Fruit fly (Drosophila melanogaster) whole organism, embryonic: Measurements from ENCODE around the gene alphaKap4.

Experiments used
- Awh ChIP-seq: fragments of 200-800 bp; sonication (Bioruptor generic); IDR thresholded peaks from 2 replicates; pipeline ENCODE4, ENCODE4 v1.3.6; 2022; ENCODE audit warnings: missing biosample characterization, missing genetic modification characterization
- CG10267 ChIP-seq: fragments of 200-800 bp; sonication (Bioruptor generic); optimal IDR thresholded peaks from 2 replicates; lab custom pipeline; 2018; ENCODE audit warnings: missing biosample characterization, mild to moderate bottlenecking, missing genetic modification characterization, moderate library complexity
- CG10654 ChIP-seq: fragments of 200-800 bp; sonication (Bioruptor generic); optimal IDR thresholded peaks from 2 replicates; lab custom pipeline; 2016; ENCODE audit warnings: missing biosample characterization, missing genetic modification characterization
- CG10959 ChIP-seq: fragments of 200-800 bp; sonication (Bioruptor generic); IDR thresholded peaks from 2 replicates; pipeline ENCODE4 v1.3.6; 2022; ENCODE audit warnings: missing biosample characterization, missing genetic modification characterization
- CG11093 ChIP-seq: fragments of 200-800 bp; sonication (Bioruptor generic); IDR thresholded peaks from 3 replicates; pipeline ENCODE4 v1.3.6; 2022; ENCODE audit warnings: missing biosample characterization, missing genetic modification characterization
- CG11696 ChIP-seq: fragments of 200-800 bp; sonication (Bioruptor generic); IDR thresholded peaks from 2 replicates; pipeline ENCODE4 v1.3.6; 2022; ENCODE audit warnings: missing biosample characterization, missing genetic modification characterization
- CG11723 ChIP-seq: fragments of 200-800 bp; sonication (Bioruptor generic); optimal IDR thresholded peaks from 2 replicates; lab custom pipeline; 2017; ENCODE audit warnings: missing biosample characterization, mild to moderate bottlenecking, missing genetic modification characterization
- CG12155 ChIP-seq: fragments of 200-800 bp; sonication (Bioruptor generic); optimal IDR thresholded peaks from 3 replicates; lab custom pipeline; 2016; ENCODE audit warnings: missing biosample characterization, missing genetic modification characterization
- CG13624 ChIP-seq: fragments of 200-800 bp; sonication (Bioruptor generic); optimal IDR thresholded peaks from 2 replicates; lab custom pipeline; 2016; ENCODE audit warnings: missing biosample characterization, missing genetic modification characterization
- CG16863 ChIP-seq: fragments of 200-800 bp; sonication (Bioruptor generic); optimal IDR thresholded peaks from 3 replicates; lab custom pipeline; 2016; ENCODE audit warnings: missing biosample characterization, missing genetic modification characterization
- CG17328 ChIP-seq: fragments of 200-800 bp; sonication (Bioruptor generic); IDR thresholded peaks from 2 replicates; pipeline ENCODE4 v1.3.6; 2022; ENCODE audit warnings: missing biosample characterization, missing genetic modification characterization
- CG17612 ChIP-seq: fragments of 200-800 bp; sonication (Bioruptor generic); IDR thresholded peaks from 2 replicates; pipeline ENCODE4 v1.3.6; 2022; ENCODE audit warnings: missing biosample characterization, missing genetic modification characterization
- CG17829 ChIP-seq: fragments of 200-800 bp; optimal IDR thresholded peaks from 2 replicates; lab custom pipeline; 2019; ENCODE audit warnings: missing biosample characterization, mild to moderate bottlenecking, missing genetic modification characterization, moderate library complexity
- CG1792 ChIP-seq: fragments of 200-800 bp; sonication (Bioruptor generic); optimal IDR thresholded peaks from 2 replicates; lab custom pipeline; 2016; ENCODE audit warnings: missing biosample characterization, missing genetic modification characterization
- CG2120 ChIP-seq: fragments of 200-800 bp; sonication (Bioruptor generic); optimal IDR thresholded peaks from 3 replicates; lab custom pipeline; 2016; ENCODE audit warnings: missing biosample characterization, missing genetic modification characterization
- CG30431 ChIP-seq: fragments of 200-800 bp; sonication (Bioruptor generic); optimal IDR thresholded peaks from 2 replicates; lab custom pipeline; 2017; ENCODE audit warnings: missing biosample characterization, missing genetic modification characterization
- CG31224 ChIP-seq: fragments of 200-800 bp; sonication (Bioruptor generic); IDR thresholded peaks from 2 replicates; pipeline ENCODE4 v1.3.6; 2022; ENCODE audit warnings: missing biosample characterization, missing genetic modification characterization
- CG34422 ChIP-seq: fragments of 200-800 bp; sonication (Bioruptor generic); IDR thresholded peaks from 3 replicates; pipeline ENCODE4 v1.3.6; 2022; ENCODE audit warnings: missing biosample characterization, missing genetic modification characterization
- CG6272 ChIP-seq: fragments of 200-800 bp; sonication (Bioruptor generic); IDR thresholded peaks from 2 replicates; pipeline ENCODE4 v1.3.6; 2022; ENCODE audit warnings: missing biosample characterization, missing genetic modification characterization
- CG6689 ChIP-seq: fragments of 200-800 bp; sonication (Bioruptor generic); IDR thresholded peaks from 2 replicates; pipeline ENCODE4 v1.3.6; 2022; ENCODE audit warnings: missing biosample characterization, missing genetic modification characterization
- CG7963 ChIP-seq: fragments of 200-800 bp; sonication (Bioruptor generic); IDR thresholded peaks from 3 replicates; pipeline ENCODE4 v1.3.6; 2022; ENCODE audit warnings: missing biosample characterization, missing genetic modification characterization; ENCODE audit not compliant: partially characterized antibody
- CG8359 ChIP-seq: fragments of 200-800 bp; sonication (Bioruptor generic); optimal IDR thresholded peaks from 2 replicates; lab custom pipeline; 2017; ENCODE audit warnings: missing biosample characterization, mild to moderate bottlenecking, missing genetic modification characterization, borderline replicate concordance
- CHES-1-like ChIP-seq: fragments of 200-800 bp; sonication (Bioruptor generic); optimal IDR thresholded peaks from 2 replicates; lab custom pipeline; 2016; ENCODE audit warnings: missing biosample characterization, missing genetic modification characterization
- Chrac-16 ChIP-seq: fragments of 200-800 bp; sonication (Bioruptor generic); optimal IDR thresholded peaks from 3 replicates; lab custom pipeline; 2016; ENCODE audit warnings: missing biosample characterization, missing genetic modification characterization
- CoRest ChIP-seq: fragments of 200-800 bp; sonication (Bioruptor generic); optimal IDR thresholded peaks from 3 replicates; lab custom pipeline; 2018; ENCODE audit warnings: missing biosample characterization, mild to moderate bottlenecking, missing genetic modification characterization, moderate library complexity
- Dad ChIP-seq: fragments of 200-800 bp; sonication (Bioruptor generic); optimal IDR thresholded peaks from 3 replicates; lab custom pipeline; 2016; ENCODE audit warnings: missing biosample characterization, missing genetic modification characterization
- Deaf1 ChIP-seq: fragments of 200-800 bp; optimal IDR thresholded peaks from 3 replicates; lab custom pipeline; 2019; ENCODE audit warnings: missing biosample characterization, mild to moderate bottlenecking, missing genetic modification characterization, moderate library complexity
- Dip2 ChIP-seq: fragments of 200-800 bp; sonication (Bioruptor generic); IDR thresholded peaks from 2 replicates; pipeline ENCODE4 v1.3.6; 2022; ENCODE audit warnings: missing biosample characterization, missing genetic modification characterization
- Elba2 ChIP-seq: fragments of 200-800 bp; sonication (Bioruptor generic); optimal IDR thresholded peaks from 3 replicates; lab custom pipeline; 2016; ENCODE audit warnings: missing biosample characterization, missing genetic modification characterization
- H15 ChIP-seq: fragments of 200-800 bp; sonication (Bioruptor generic); IDR thresholded peaks from 3 replicates; pipeline ENCODE4 v1.3.6; 2022; ENCODE audit warnings: missing biosample characterization, missing genetic modification characterization
- Nf-YC ChIP-seq: fragments of 200-800 bp; optimal IDR thresholded peaks from 3 replicates; lab custom pipeline; 2019; ENCODE audit warnings: missing biosample characterization, mild to moderate bottlenecking, missing genetic modification characterization, moderate library complexity
- Oli ChIP-seq: fragments of 200-800 bp; sonication (Bioruptor generic); optimal IDR thresholded peaks from 2 replicates; lab custom pipeline; 2018; ENCODE audit warnings: missing biosample characterization, mild to moderate bottlenecking, missing genetic modification characterization, moderate library complexity
- Stat92E ChIP-seq, 3 experiments: fragments of >200 bp in 2 of 3; fragments of 200-800 bp in 1 of 3; sonication (Bioruptor generic) in 1 of 3; optimal IDR thresholded peaks; 2 replicates each; lab custom pipeline; 2017 to 2019; ENCODE audit warnings: missing biosample characterization in 3 of 3, missing genetic modification characterization in 3 of 3, mild to moderate bottlenecking in 1 of 3, moderate library complexity in 1 of 3
- Vsx1 ChIP-seq: fragments of 200-800 bp; sonication (Bioruptor generic); optimal IDR thresholded peaks from 2 replicates; lab custom pipeline; 2017; ENCODE audit warnings: missing biosample characterization, mild to moderate bottlenecking, missing genetic modification characterization, missing genetic modification reagents
- Xbp1 ChIP-seq: fragments of 200-800 bp; sonication (Bioruptor generic); optimal IDR thresholded peaks from 3 replicates; lab custom pipeline; 2016; ENCODE audit warnings: missing biosample characterization, mild to moderate bottlenecking, missing genetic modification characterization
- chn ChIP-seq: fragments of 200-800 bp; sonication (Bioruptor generic); optimal IDR thresholded peaks from 2 replicates; lab custom pipeline; 2016; ENCODE audit warnings: missing biosample characterization, missing genetic modification characterization
- dm ChIP-seq: fragments of 200-800 bp; sonication (Bioruptor generic); optimal IDR thresholded peaks from 3 replicates; lab custom pipeline; 2016; ENCODE audit warnings: missing biosample characterization, missing genetic modification characterization
- gce ChIP-seq: fragments of 200-800 bp; sonication (Bioruptor generic); IDR thresholded peaks from 3 replicates; pipeline ENCODE4 v1.3.6; 2022; ENCODE audit warnings: missing biosample characterization, missing genetic modification characterization
- nmo ChIP-seq: fragments of 200-800 bp; sonication (Bioruptor generic); optimal IDR thresholded peaks from 2 replicates; lab custom pipeline; 2018; ENCODE audit warnings: missing biosample characterization, mild to moderate bottlenecking, missing genetic modification characterization, moderate library complexity
- odd ChIP-seq: fragments of 200-800 bp; sonication (Bioruptor generic); optimal IDR thresholded peaks from 2 replicates; lab custom pipeline; 2017; ENCODE audit warnings: missing biosample characterization, mild to moderate bottlenecking, missing genetic modification characterization
- pan ChIP-seq, 4 experiments: fragments of >200 bp in 3 of 4; fragments of 200-800 bp in 1 of 4; sonication (Bioruptor generic) in 1 of 4; optimal IDR thresholded peaks in 3 of 4; IDR thresholded peaks in 1 of 4; 2 replicates each; pipeline versions ENCODE4 v1.3.6 to Lab custom; 2017 to 2022; ENCODE audit warnings: missing biosample characterization in 2 of 4, missing genetic modification characterization in 2 of 4, mixed read lengths in 1 of 4
- pfk ChIP-seq: fragments of 200-800 bp; sonication (Bioruptor generic); optimal IDR thresholded peaks from 2 replicates; lab custom pipeline; 2018; ENCODE audit warnings: missing biosample characterization, mild to moderate bottlenecking, missing genetic modification characterization, moderate library complexity
- pnt ChIP-seq: fragments of 200-800 bp; sonication (Bioruptor generic); optimal IDR thresholded peaks from 3 replicates; lab custom pipeline; 2016; ENCODE audit warnings: missing biosample characterization, missing genetic modification characterization
- repo ChIP-seq: fragments of 200-800 bp; sonication (Bioruptor generic); optimal IDR thresholded peaks from 2 replicates; lab custom pipeline; 2016; ENCODE audit warnings: missing biosample characterization, missing genetic modification characterization
- sens-2 ChIP-seq: fragments of 200-800 bp; sonication (Bioruptor generic); IDR thresholded peaks from 2 replicates; pipeline ENCODE4 v1.3.6; 2022; ENCODE audit warnings: missing biosample characterization, missing genetic modification characterization
- usp ChIP-seq: fragments of >200 bp; optimal IDR thresholded peaks from 2 replicates; lab custom pipeline; 2017; ENCODE audit warnings: missing biosample characterization, missing genetic modification characterization
- wdn ChIP-seq: fragments of 200-800 bp; sonication (Bioruptor generic); IDR thresholded peaks from 2 replicates; pipeline ENCODE4 v1.3.6; 2022; ENCODE audit warnings: missing biosample characterization, missing genetic modification characterization
- wek ChIP-seq: fragments of 200-800 bp; sonication (Bioruptor generic); optimal IDR thresholded peaks from 3 replicates; lab custom pipeline; 2018; ENCODE audit warnings: missing biosample characterization, mild to moderate bottlenecking, missing genetic modification characterization, moderate library complexity
- zfh2 ChIP-seq: fragments of 200-800 bp; sonication (Bioruptor generic); optimal IDR thresholded peaks from 2 replicates; lab custom pipeline; 2016; ENCODE audit warnings: missing biosample characterization, missing genetic modification characterization

alphaKap4 gene

DNA sequence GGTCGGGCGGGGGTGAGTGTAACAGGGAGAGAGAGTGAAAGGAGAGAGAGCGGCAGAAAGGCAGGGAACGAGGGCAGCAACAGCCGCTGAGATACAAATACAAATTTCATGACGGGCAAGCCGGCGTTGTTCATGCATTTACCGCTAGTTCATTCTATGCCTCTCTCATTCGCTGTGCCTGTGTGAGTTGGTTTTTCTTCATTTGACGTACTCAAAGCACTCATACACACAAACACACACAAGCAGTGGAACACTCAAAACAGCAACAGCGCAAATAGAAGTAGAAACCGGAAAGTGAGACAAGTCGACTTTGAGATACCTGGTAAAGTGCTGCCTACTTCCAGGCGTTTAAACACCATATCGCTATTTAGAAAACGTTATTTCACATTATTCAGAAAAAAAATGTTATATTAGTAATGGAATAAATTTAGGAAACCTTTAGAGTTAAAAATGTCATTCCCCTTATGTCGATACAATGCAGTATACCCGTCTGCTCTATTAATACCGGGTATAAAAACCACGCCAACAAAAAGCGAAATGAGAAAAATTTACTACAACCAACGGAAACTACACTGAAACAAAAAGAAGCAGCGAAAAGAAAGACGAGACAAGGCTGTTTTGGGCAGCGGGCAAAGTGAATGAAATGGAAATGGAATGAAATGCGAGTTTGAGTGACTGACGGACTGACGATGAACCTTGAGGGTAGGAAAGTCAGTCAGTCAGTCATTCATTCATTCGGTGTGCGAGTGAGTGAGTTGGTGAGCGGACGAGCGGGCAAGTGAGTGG, 34.5 kb downstream of the alphaKap4 start (continued):
- TF ChIP-seq CG10959 (GFP tag; lab: Robert Waterston, UW), result peak; percentile 97
- peak; percentile 97 for TF ChIP-seq CG6689 (GFP tag; lab: Robert Waterston, UW)
- peak; percentile 94 for TF ChIP-seq sens-2 (GFP tag; lab: Robert Waterston, UW)
- no peak for TF ChIP-seq usp (GFP tag; lab: Kevin White, UChicago)
- peak; percentile 86 for TF ChIP-seq CG8359 (GFP tag; lab: Kevin White, UChicago)
- peak; percentile 98 for TF ChIP-seq Awh (GFP tag; lab: Robert Waterston, UW)
- TF ChIP-seq CG7963 (GFP tag; lab: Robert Waterston, UW), result 0 out of 3 replicates have a peak, but pooled peaks have one; percentile 12
- TF ChIP-seq nmo (GFP tag; lab: Kevin White, UChicago), result peak; percentile 96
- TF ChIP-seq pfk (GFP tag; lab: Kevin White, UChicago), result peak; percentile 94
- peak; percentile 97 for TF ChIP-seq CG11093 (GFP tag; lab: Robert Waterston, UW)
- peak; percentile 96 for TF ChIP-seq CG17328 (GFP tag; lab: Robert Waterston, UW)
- TF ChIP-seq CG12155 (GFP tag; lab: Kevin White, UChicago), result peak; percentile 82
- TF ChIP-seq wek, result peak; percentile 41
- TF ChIP-seq chn (GFP tag; lab: Kevin White, UChicago), result peak; percentile 93
- TF ChIP-seq CG17612, result peak; percentile 90
- peak; percentile 93 for TF ChIP-seq CoRest (tag; lab: Kevin White, UChicago)
- peak; percentile 87 for TF ChIP-seq CG11696 (GFP tag; lab: Robert Waterston, UW)
- peak in 1 of 3 experiments; percentile 96 for TF ChIP-seq Stat92E (GFP tag; optimal IDR thresholded peaks at IDR 0.05; lab: Kevin White, UChicago)
- TF ChIP-seq Vsx1 (GFP tag; lab: Kevin White, UChicago), result peak; percentile 93
- TF ChIP-seq CG10267 (tag; lab: Kevin White, UChicago), result peak; percentile 92
- TF ChIP-seq Elba2 (GFP tag; lab: Kevin White, UChicago), result peak; percentile 51
- TF ChIP-seq CG34422 (GFP tag; lab: Robert Waterston, UW), result peak; percentile 97
- TF ChIP-seq CG30431 (GFP tag; lab: Kevin White, UChicago), result peak; percentile 94
- TF ChIP-seq zfh2, result peak; percentile 15
- TF ChIP-seq Dad (GFP tag; lab: Kevin White, UChicago), result peak; percentile 90
- TF ChIP-seq pan (optimal IDR thresholded peaks at IDR 0.05; lab: Kevin White, UChicago), result peak in 1 of 2 experiments; percentile 74
- peak; percentile 76 to 97 for TF ChIP-seq pan (GFP tag; optimal IDR thresholded peaks at IDR 0.05 in 1 of 2, IDR thresholded peaks at IDR 0.05 in 1 of 2)
- TF ChIP-seq CG6272 (GFP tag; lab: Robert Waterston, UW), result peak; percentile 95
- TF ChIP-seq Xbp1 (GFP tag; lab: Kevin White, UChicago), result peak; percentile 95
- TF ChIP-seq Deaf1 (tag; lab: Kevin White, UChicago), result peak; percentile 44
- TF ChIP-seq CG31224 (GFP tag; lab: Robert Waterston, UW), result peak; percentile 76; the same call in 1 of the 2 replicates
- TF ChIP-seq wdn (GFP tag; lab: Robert Waterston, UW), result peak; percentile 80
- TF ChIP-seq Nf-YC (tag; lab: Kevin White, UChicago), result peak; percentile 45
- TF ChIP-seq CG11723 (GFP tag; lab: Kevin White, UChicago), result peak; percentile 81
- peak; percentile 89 for TF ChIP-seq CG1792 (GFP tag; lab: Kevin White, UChicago)
- peak; percentile 98 for TF ChIP-seq H15
- TF ChIP-seq Dip2 (GFP tag; lab: Robert Waterston, UW), result 0 out of 2 replicates have a peak, but pooled peaks have one; percentile 23
- peak; percentile 93 for TF ChIP-seq gce (GFP tag; lab: Robert Waterston, UW)
- TF ChIP-seq Oli (tag; lab: Kevin White, UChicago), result peak; percentile 96
- peak; percentile 75 for TF ChIP-seq CG13624 (GFP tag; lab: Kevin White, UChicago)
- TF ChIP-seq odd, result peak; percentile 77
- peak; percentile 95 for TF ChIP-seq CG16863 (GFP tag; lab: Kevin White, UChicago)
- TF ChIP-seq CG2120 (GFP tag; lab: Kevin White, UChicago), result peak; percentile 78
- TF ChIP-seq Chrac-16 (GFP tag; lab: Kevin White, UChicago), result peak; percentile 94
- peak; percentile 59 for TF ChIP-seq dm (GFP tag; lab: Kevin White, UChicago)
- TF ChIP-seq repo (GFP tag; lab: Kevin White, UChicago), result peak; percentile 84
- peak; percentile 95 for TF ChIP-seq CG10654
- peak; percentile 84 for TF ChIP-seq CHES-1-like (GFP tag; lab: Kevin White, UChicago)
- peak; percentile 97 for TF ChIP-seq CG17829 (tag; lab: Kevin White, UChicago)
- peak; percentile 96 for TF ChIP-seq pnt (GFP tag; lab: Kevin White, UChicago)
